Worm (Caenorhabditis elegans) whole organism, early embryonic: ENCODE results near the gene rabr-4.

Experiments
- aly-1 ChIP-seq: sonication (generic microtip); optimal IDR thresholded peaks from 2 replicates; lab custom pipeline; 2016; ENCODE audit warnings: missing genetic modification characterization, missing compliant biosample characterization
- ama-1 ChIP-seq: fragments of 150-350 bp; optimal IDR thresholded peaks from 2 replicates; lab custom pipeline; 2014
- flt-1 ChIP-seq: fragments of 200-800 bp; sonication (Bioruptor generic); IDR thresholded peaks from 2 replicates; pipeline ENCODE4 v1.3.6; 2022; ENCODE audit warnings: missing genetic modification characterization, missing compliant biosample characterization
- hnd-1 ChIP-seq: sonication (generic microtip); optimal IDR thresholded peaks from 2 replicates; lab custom pipeline; 2016; ENCODE audit warnings: missing genetic modification characterization, missing compliant biosample characterization
- sea-1 ChIP-seq: fragments of 200-800 bp; sonication (Bioruptor generic); conservative IDR thresholded peaks from 2 replicates; pipeline ENCODE4 v1.3.6; 2022; ENCODE audit warnings: missing genetic modification characterization, missing compliant biosample characterization
- tbx-37 ChIP-seq: fragments of 200-800 bp; sonication (Bioruptor generic); conservative IDR thresholded peaks from 2 replicates; pipeline ENCODE4 v1.3.6; 2022; ENCODE audit warnings: missing genetic modification reagents, missing genetic modification characterization, missing compliant biosample characterization
- tra-4 ChIP-seq: sonication (generic microtip); optimal IDR thresholded peaks from 2 replicates; lab custom pipeline; 2017; ENCODE audit warnings: missing genetic modification characterization, missing compliant biosample characterization

ce11 chrV:16192114-16192513 is 2.6 kb upstream of the rabr-4 start, which contains the start of gene srh-279:
- no peak for TF ChIP-seq ama-1 (lab: Kevin White, UChicago)
- TF ChIP-seq aly-1, result no peak
- no peak for TF ChIP-seq flt-1
- no peak for TF ChIP-seq sea-1 (GFP tag; lab: Robert Waterston, UW)
- TF ChIP-seq tra-4 (tag; lab: Kevin White, UChicago), result no peak
- no peak for TF ChIP-seq hnd-1 (tag; lab: Kevin White, UChicago)
- no peak for TF ChIP-seq tbx-37
